Worm (Caenorhabditis elegans) whole organism, L2 larva: ENCODE results near the gene dnj-5.

Experiments
- F13H6.1 ChIP-seq: sonication (generic microtip); optimal IDR thresholded peaks from 2 replicates; lab custom pipeline; 2016; ENCODE audit warnings: missing genetic modification characterization, missing compliant biosample characterization
- aly-2 ChIP-seq: fragments of 150-350 bp; optimal IDR thresholded peaks from 2 replicates; lab custom pipeline; 2014; ENCODE audit warnings: missing biosample characterization, missing genetic modification characterization
- ama-1 ChIP-seq: fragments of 150-350 bp; optimal IDR thresholded peaks from 2 replicates; lab custom pipeline; 2018; ENCODE audit warnings: inconsistent platforms
- ceh-16 ChIP-seq: fragments of 150-350 bp; optimal IDR thresholded peaks from 2 replicates; lab custom pipeline; 2014; ENCODE audit warnings: missing biosample characterization, missing genetic modification characterization
- egl-27 ChIP-seq: sonication (generic microtip); optimal IDR thresholded peaks from 3 replicates; lab custom pipeline; 2017; ENCODE audit warnings: missing biosample characterization, missing genetic modification reagents, missing genetic modification characterization
- elt-1 ChIP-seq: fragments of 150-350 bp; optimal IDR thresholded peaks from 2 replicates; lab custom pipeline; 2014; ENCODE audit warnings: missing biosample characterization, missing genetic modification characterization
- elt-3 ChIP-seq: sonication (generic microtip); optimal IDR thresholded peaks from 2 replicates; lab custom pipeline; 2017; ENCODE audit warnings: missing biosample characterization, missing genetic modification characterization
- gmeb-1 ChIP-seq: fragments of 150-350 bp; optimal IDR thresholded peaks from 2 replicates; lab custom pipeline; 2014; ENCODE audit warnings: missing biosample characterization, missing genetic modification characterization
- lin-13 ChIP-seq: fragments of 150-350 bp; optimal IDR thresholded peaks from 2 replicates; lab custom pipeline; 2014; ENCODE audit warnings: missing biosample characterization, missing genetic modification reagents, missing genetic modification characterization
- lin-39 ChIP-seq: fragments of 150-350 bp; optimal IDR thresholded peaks from 2 replicates; lab custom pipeline; 2014; ENCODE audit warnings: missing biosample characterization, missing genetic modification reagents, missing genetic modification characterization
- mdl-1 ChIP-seq, 2 experiments: fragments of 150-350 bp in 1 of 2; sonication (generic microtip) in 1 of 2; optimal IDR thresholded peaks; 2 replicates each; lab custom pipeline; 2017; ENCODE audit warnings: missing biosample characterization in 2 of 2, missing genetic modification characterization in 2 of 2
- unc-62 ChIP-seq: fragments of 150-350 bp; optimal IDR thresholded peaks from 2 replicates; lab custom pipeline; 2014; ENCODE audit warnings: missing biosample characterization, missing genetic modification reagents, missing genetic modification characterization

DNA sequence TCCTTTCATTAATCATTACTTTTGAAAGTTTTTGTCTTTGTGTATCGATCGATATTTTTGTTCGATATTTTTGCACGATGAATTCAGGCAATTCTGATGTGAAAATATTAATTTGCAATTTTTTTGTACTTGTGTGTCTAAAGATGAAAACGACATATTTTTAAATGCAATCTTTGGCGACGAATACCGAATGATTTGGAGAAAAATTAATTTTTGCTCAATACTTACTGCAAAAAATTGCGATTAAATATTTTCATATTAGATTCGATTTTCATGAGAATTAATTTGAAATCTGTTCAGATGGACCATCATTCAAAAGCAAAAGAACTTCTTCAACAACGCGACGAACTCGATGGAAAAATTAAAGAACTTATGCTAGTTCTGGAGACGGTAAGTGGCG is 43.7 kb upstream of the dnj-5 start, which contains the start of gene psmd-9:
- no peak for TF ChIP-seq lin-39
- TF ChIP-seq unc-62 (GFP tag; lab: Kevin White, UChicago): no peak
- TF ChIP-seq egl-27 (tag; lab: Kevin White, UChicago): no peak
- no peak for TF ChIP-seq mdl-1 (tag; optimal IDR thresholded peaks at IDR 0.05; lab: Kevin White, UChicago)
- no peak for TF ChIP-seq aly-2
- no peak for TF ChIP-seq ama-1 (lab: Kevin White, UChicago)
- TF ChIP-seq lin-13: no peak
- no peak for TF ChIP-seq elt-3 (tag; lab: Kevin White, UChicago)
- TF ChIP-seq gmeb-1 (tag; lab: Kevin White, UChicago): no peak
- no peak for TF ChIP-seq F13H6.1 (tag; lab: Kevin White, UChicago)
- no peak for TF ChIP-seq elt-1 (tag; lab: Kevin White, UChicago)
- no peak for TF ChIP-seq ceh-16
